Worm (Caenorhabditis elegans) whole organism, young adult: ENCODE measurements around the gene K11H3.2.

ENCODE experiments used
- B0336.3 ChIP-seq: fragments of 200-800 bp; sonication (Bioruptor generic); IDR thresholded peaks from 2 replicates; pipeline ENCODE4 v1.3.6; 2022; ENCODE audit warnings: missing genetic modification characterization, missing compliant biosample characterization
- C06A6.2 ChIP-seq: fragments of 200-800 bp; sonication (Bioruptor generic); conservative IDR thresholded peaks from 2 replicates; pipeline ENCODE4 v1.3.6; 2022; ENCODE audit warnings: missing genetic modification characterization, missing compliant biosample characterization
- F10E7.11 ChIP-seq: sonication (generic microtip); optimal IDR thresholded peaks from 2 replicates; lab custom pipeline; 2017; ENCODE audit warnings: mild to moderate bottlenecking, missing genetic modification characterization, moderate library complexity, missing compliant biosample characterization
- F22D6.2 ChIP-seq: sonication (generic microtip); optimal IDR thresholded peaks from 2 replicates; lab custom pipeline; 2016; ENCODE audit warnings: mild to moderate bottlenecking, missing genetic modification characterization, missing compliant biosample characterization
- F37B4.10 ChIP-seq: fragments of 200-800 bp; sonication (Bioruptor generic); IDR thresholded peaks from 2 replicates; pipeline ENCODE4 v1.3.6; 2022; ENCODE audit warnings: missing genetic modification characterization, missing compliant biosample characterization
- F57A8.1 ChIP-seq: fragments of 200-800 bp; sonication (Bioruptor generic); optimal IDR thresholded peaks from 2 replicates; lab custom pipeline; 2018; ENCODE audit warnings: mild to moderate bottlenecking, missing genetic modification characterization, moderate library complexity, missing compliant biosample characterization
- T07F8.4 ChIP-seq: sonication (generic microtip); optimal IDR thresholded peaks from 2 replicates; lab custom pipeline; 2016; ENCODE audit warnings: mild to moderate bottlenecking, missing genetic modification characterization, moderate library complexity, missing compliant biosample characterization
- Y53G8AR.9 ChIP-seq: fragments of 200-800 bp; sonication (Bioruptor generic); conservative IDR thresholded peaks from 2 replicates; pipeline ENCODE4 v1.3.6; 2022; ENCODE audit warnings: missing genetic modification reagents, missing genetic modification characterization, missing compliant biosample characterization
- Y56A3A.18 ChIP-seq: fragments of 200-800 bp; sonication (Bioruptor generic); IDR thresholded peaks from 2 replicates; pipeline ENCODE4 v1.3.6; 2022; ENCODE audit warnings: missing genetic modification reagents, missing genetic modification characterization, missing compliant biosample characterization
- Y67H2A.10 ChIP-seq: fragments of 200-800 bp; sonication (Bioruptor generic); conservative IDR thresholded peaks from 2 replicates; pipeline ENCODE4 v1.3.6; 2022; ENCODE audit warnings: missing genetic modification reagents, missing genetic modification characterization, missing compliant biosample characterization
- Y79H2A.3 ChIP-seq: fragments of 200-800 bp; sonication (Bioruptor generic); conservative IDR thresholded peaks from 2 replicates; pipeline ENCODE4 v1.3.6; 2022; ENCODE audit warnings: missing genetic modification reagents, missing genetic modification characterization, missing compliant biosample characterization
- Y95B8A.8 ChIP-seq: fragments of 200-800 bp; sonication (Bioruptor generic); IDR thresholded peaks from 2 replicates; pipeline ENCODE4 v1.3.6; 2022; ENCODE audit warnings: missing genetic modification reagents, missing genetic modification characterization, missing compliant biosample characterization
- aptf-2 ChIP-seq: fragments of 200-800 bp; sonication (Bioruptor generic); conservative IDR thresholded peaks from 2 replicates; pipeline ENCODE4 v1.3.6; 2022; ENCODE audit warnings: missing genetic modification reagents, missing genetic modification characterization, missing compliant biosample characterization
- atf-7 ChIP-seq: sonication (generic microtip); optimal IDR thresholded peaks from 2 replicates; lab custom pipeline; 2017; ENCODE audit warnings: mild to moderate bottlenecking, missing genetic modification characterization, missing compliant biosample characterization
- attf-6 ChIP-seq: fragments of 200-800 bp; sonication (Bioruptor generic); IDR thresholded peaks from 2 replicates; pipeline ENCODE4 v1.3.6; 2022; ENCODE audit warnings: missing genetic modification reagents, missing genetic modification characterization, missing compliant biosample characterization
- bed-1 ChIP-seq: fragments of 200-800 bp; sonication (Bioruptor generic); IDR thresholded peaks from 2 replicates; pipeline ENCODE4 v1.3.6; 2022; ENCODE audit warnings: missing genetic modification reagents, missing genetic modification characterization, missing compliant biosample characterization
- cebp-2 ChIP-seq: fragments of 200-800 bp; sonication (Bioruptor generic); IDR thresholded peaks from 2 replicates; pipeline ENCODE4 v1.3.6; 2022; ENCODE audit warnings: missing genetic modification characterization, missing compliant biosample characterization
- ceh-27 ChIP-seq: fragments of 200-800 bp; sonication (Bioruptor generic); optimal IDR thresholded peaks from 2 replicates; lab custom pipeline; 2018; ENCODE audit warnings: mild to moderate bottlenecking, missing genetic modification characterization, moderate library complexity, missing compliant biosample characterization
- ceh-79 ChIP-seq: sonication (generic microtip); optimal IDR thresholded peaks from 2 replicates; lab custom pipeline; 2017; ENCODE audit warnings: mild to moderate bottlenecking, missing genetic modification characterization, missing compliant biosample characterization
- chd-7 ChIP-seq: sonication (generic microtip); optimal IDR thresholded peaks from 2 replicates; lab custom pipeline; 2016; ENCODE audit warnings: mild to moderate bottlenecking, missing genetic modification characterization, moderate library complexity, missing compliant biosample characterization
- die-1 ChIP-seq: sonication (generic microtip); optimal IDR thresholded peaks from 2 replicates; lab custom pipeline; 2016; ENCODE audit warnings: missing genotype, mild to moderate bottlenecking, missing genetic modification characterization, missing compliant biosample characterization
- dox-1 ChIP-seq: fragments of 200-800 bp; sonication (Bioruptor generic); IDR thresholded peaks from 2 replicates; pipeline ENCODE4 v1.3.6; 2022; ENCODE audit warnings: missing genetic modification reagents, missing genetic modification characterization, missing compliant biosample characterization
- dpff-1 ChIP-seq: sonication (generic microtip); optimal IDR thresholded peaks from 2 replicates; lab custom pipeline; 2017; ENCODE audit warnings: mild to moderate bottlenecking, missing genetic modification characterization, missing compliant biosample characterization
- efl-1 ChIP-seq: fragments of 150-350 bp; optimal IDR thresholded peaks from 2 replicates; lab custom pipeline; 2014; ENCODE audit warnings: missing biosample characterization, missing genetic modification reagents, missing genetic modification characterization
- fkh-3 ChIP-seq: sonication (generic microtip); optimal IDR thresholded peaks from 2 replicates; lab custom pipeline; 2016; ENCODE audit warnings: mild to moderate bottlenecking, missing genetic modification characterization, missing compliant biosample characterization
- gei-17 ChIP-seq: fragments of 200-800 bp; sonication (Bioruptor generic); optimal IDR thresholded peaks from 2 replicates; lab custom pipeline; 2018; ENCODE audit warnings: mild to moderate bottlenecking, missing genetic modification characterization, missing compliant biosample characterization
- hlh-26 ChIP-seq: fragments of 200-800 bp; sonication (Bioruptor generic); conservative IDR thresholded peaks from 2 replicates; pipeline ENCODE4 v1.3.6; 2022; ENCODE audit warnings: missing genetic modification reagents, missing genetic modification characterization, missing compliant biosample characterization
- hrde-1 ChIP-seq: sonication (generic microtip); optimal IDR thresholded peaks from 2 replicates; lab custom pipeline; 2016; ENCODE audit warnings: missing genetic modification characterization, mild to moderate bottlenecking, missing compliant biosample characterization, moderate library complexity, missing genotype, missing genetic modification reagents, borderline replicate concordance
- lag-1 ChIP-seq: fragments of 200-800 bp; sonication (Bioruptor generic); IDR thresholded peaks from 2 replicates; pipeline ENCODE4 v1.3.6; 2022; ENCODE audit warnings: missing genetic modification reagents, missing genetic modification characterization, missing compliant biosample characterization
- lin-40 ChIP-seq: sonication (generic microtip); optimal IDR thresholded peaks from 2 replicates; lab custom pipeline; 2016; ENCODE audit warnings: missing genetic modification characterization, mild to moderate bottlenecking, missing compliant biosample characterization, missing genotype, missing genetic modification reagents
- lin-54 ChIP-seq: fragments of 200-800 bp; sonication (Bioruptor generic); optimal IDR thresholded peaks from 2 replicates; lab custom pipeline; 2018; ENCODE audit warnings: mild to moderate bottlenecking, missing genetic modification characterization, missing compliant biosample characterization
- madf-8 ChIP-seq: fragments of 200-800 bp; sonication (Bioruptor generic); conservative IDR thresholded peaks from 2 replicates; pipeline ENCODE4 v1.3.6; 2022; ENCODE audit warnings: missing genetic modification reagents, missing genetic modification characterization, missing compliant biosample characterization
- mcd-1 ChIP-seq: fragments of 200-800 bp; sonication (Bioruptor generic); IDR thresholded peaks from 2 replicates; pipeline ENCODE4 v1.3.6; 2022; ENCODE audit warnings: missing genetic modification reagents, missing genetic modification characterization, missing compliant biosample characterization
- mel-28 ChIP-seq: sonication (generic microtip); optimal IDR thresholded peaks from 2 replicates; lab custom pipeline; 2016; ENCODE audit warnings: borderline replicate concordance, mild to moderate bottlenecking, missing genetic modification characterization, missing compliant biosample characterization
- mes-4 ChIP-seq: sonication (generic microtip); optimal IDR thresholded peaks from 2 replicates; lab custom pipeline; 2016; ENCODE audit warnings: missing genotype, missing genetic modification characterization, missing compliant biosample characterization
- mxl-1 ChIP-seq: sonication (generic microtip); optimal IDR thresholded peaks from 2 replicates; lab custom pipeline; 2016; ENCODE audit warnings: missing genetic modification characterization, missing compliant biosample characterization
- nfya-1 ChIP-seq: sonication (generic microtip); optimal IDR thresholded peaks from 2 replicates; lab custom pipeline; 2017; ENCODE audit warnings: antibody characterized with exemption, missing compliant biosample characterization, missing genetic modification characterization, borderline replicate concordance; ENCODE audit not compliant: insufficient read depth
- nfya-2 ChIP-seq: fragments of 200-800 bp; sonication (Bioruptor generic); IDR thresholded peaks from 2 replicates; pipeline ENCODE4 v1.3.6; 2022; ENCODE audit warnings: missing genetic modification reagents, missing genetic modification characterization, missing compliant biosample characterization
- pbrm-1 ChIP-seq: fragments of 200-800 bp; sonication (Bioruptor generic); IDR thresholded peaks from 2 replicates; pipeline ENCODE4 v1.3.6; 2022; ENCODE audit warnings: missing genetic modification reagents, missing genetic modification characterization, missing compliant biosample characterization
- pha-4 ChIP-seq: fragments of 150-350 bp; sonication (generic microtip); optimal IDR thresholded peaks from 2 replicates; lab custom pipeline; 2014; ENCODE audit warnings: missing biosample characterization, missing genetic modification reagents, missing genetic modification characterization
- sdz-38 ChIP-seq: sonication (generic microtip); optimal IDR thresholded peaks from 2 replicates; lab custom pipeline; 2016; ENCODE audit warnings: missing genotype, missing genetic modification characterization, missing compliant biosample characterization
- tbx-9 ChIP-seq: sonication (generic microtip); optimal IDR thresholded peaks from 2 replicates; lab custom pipeline; 2016; ENCODE audit warnings: borderline replicate concordance, missing genetic modification characterization, inconsistent platforms, missing compliant biosample characterization
- unc-62 ChIP-seq: fragments of 150-350 bp; optimal IDR thresholded peaks from 2 replicates; lab custom pipeline; 2014; ENCODE audit warnings: missing biosample characterization, missing genetic modification reagents, missing genetic modification characterization
- xnd-1 ChIP-seq: sonication (generic microtip); optimal IDR thresholded peaks from 2 replicates; lab custom pipeline; 2016; ENCODE audit warnings: missing genotype, missing genetic modification reagents, missing genetic modification characterization, missing compliant biosample characterization
- zfh-2 ChIP-seq: fragments of 200-800 bp; sonication (Bioruptor generic); conservative IDR thresholded peaks from 2 replicates; pipeline ENCODE4 v1.3.6; 2022; ENCODE audit warnings: missing genetic modification reagents, missing genetic modification characterization, missing compliant biosample characterization
- ztf-18 ChIP-seq: sonication (generic microtip); optimal IDR thresholded peaks from 2 replicates; lab custom pipeline; 2016; ENCODE audit warnings: missing genotype, mild to moderate bottlenecking, missing genetic modification characterization, missing compliant biosample characterization
- ztf-22 ChIP-seq: fragments of 200-800 bp; sonication (Bioruptor generic); optimal IDR thresholded peaks from 2 replicates; lab custom pipeline; 2018; ENCODE audit warnings: mild to moderate bottlenecking, missing genetic modification characterization, moderate library complexity, missing compliant biosample characterization
- ztf-26 ChIP-seq: sonication (generic microtip); optimal IDR thresholded peaks from 2 replicates; lab custom pipeline; 2017; ENCODE audit warnings: missing genetic modification characterization, missing compliant biosample characterization
- ztf-6 ChIP-seq: fragments of 200-800 bp; sonication (Bioruptor generic); IDR thresholded peaks from 2 replicates; pipeline ENCODE4 v1.3.6; 2022; ENCODE audit warnings: missing genetic modification reagents, missing genetic modification characterization, missing compliant biosample characterization

The K11H3.2 gene

DNA sequence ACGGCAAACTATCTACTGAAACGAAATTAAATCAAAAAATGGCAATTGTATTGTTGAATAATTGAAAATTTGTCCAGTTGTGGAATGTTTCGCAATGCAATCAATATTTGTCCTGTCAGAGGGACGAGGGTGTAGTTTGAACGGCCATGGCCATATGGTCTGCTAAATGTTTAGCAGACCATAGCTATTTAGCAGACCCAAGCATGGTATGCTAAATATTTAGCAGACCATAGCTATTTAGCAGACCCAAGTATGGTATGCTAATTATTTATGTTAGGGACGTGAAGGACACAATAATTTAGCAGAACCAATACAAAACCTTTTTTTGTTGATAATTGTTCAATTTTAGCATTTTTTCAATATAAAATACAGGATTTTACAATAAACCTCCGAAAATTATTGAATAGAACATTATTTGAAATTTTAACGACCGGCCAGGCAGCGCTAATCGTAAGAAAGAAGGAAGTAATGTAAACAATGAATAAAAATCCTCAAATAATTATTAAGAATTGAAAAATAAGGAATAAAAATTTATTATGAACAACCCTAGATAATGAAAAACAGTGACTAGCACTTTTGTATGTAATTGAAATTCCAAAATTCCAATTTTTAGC, 41.1 kb upstream of the K11H3.2 start, which contains the start of gene riok-3 (continued):
- TF ChIP-seq B0336.3 (GFP tag; lab: Robert Waterston, UW) = no peak
- no peak for TF ChIP-seq aptf-2
- TF ChIP-seq lin-54 (GFP tag; lab: Kevin White, UChicago) = no peak
- no peak for TF ChIP-seq lag-1 (GFP tag; lab: Robert Waterston, UW)
- peak; percentile 40; the same call in 1 of the 2 replicates for TF ChIP-seq Y95B8A.8
- no peak for TF ChIP-seq atf-7 (tag; lab: Kevin White, UChicago)
- peak; percentile 10; the same call in 1 of the 2 replicates for TF ChIP-seq Y56A3A.18 (GFP tag; lab: Robert Waterston, UW)
- no peak for TF ChIP-seq xnd-1 (tag; lab: Kevin White, UChicago)
- no peak for TF ChIP-seq chd-7 (tag; lab: Kevin White, UChicago)
- TF ChIP-seq dox-1 (GFP tag; lab: Robert Waterston, UW) = peak; percentile 33; the same call in 1 of the 2 replicates
- no peak for TF ChIP-seq ceh-79
- no peak for TF ChIP-seq hlh-26 (GFP tag; lab: Robert Waterston, UW)
- TF ChIP-seq tbx-9 (tag; lab: Kevin White, UChicago) = no peak
- TF ChIP-seq efl-1 = no peak
- TF ChIP-seq T07F8.4 (tag; lab: Kevin White, UChicago) = no peak
- TF ChIP-seq F57A8.1 (GFP tag; lab: Kevin White, UChicago) = no peak
- peak; percentile 33; the same call in 1 of the 2 replicates for TF ChIP-seq mcd-1 (GFP tag; lab: Robert Waterston, UW)
- TF ChIP-seq mes-4 = no peak
- no peak for TF ChIP-seq bed-1 (GFP tag; lab: Robert Waterston, UW)
- TF ChIP-seq pbrm-1 (GFP tag; lab: Robert Waterston, UW) = peak; percentile 49; the same call in 1 of the 2 replicates
- no peak for TF ChIP-seq F37B4.10 (GFP tag; lab: Robert Waterston, UW)
- TF ChIP-seq ceh-27 (GFP tag; lab: Kevin White, UChicago) = no peak
- no peak for TF ChIP-seq pha-4 (tag; lab: Kevin White, UChicago)
- TF ChIP-seq Y79H2A.3 (GFP tag; lab: Robert Waterston, UW) = 0 out of 2 replicates have a peak, but pooled peaks have one; percentile 68
- no peak for TF ChIP-seq ztf-6 (GFP tag; lab: Robert Waterston, UW)
- no peak for TF ChIP-seq fkh-3 (tag; lab: Kevin White, UChicago)
- TF ChIP-seq Y67H2A.10 (GFP tag; lab: Robert Waterston, UW) = no peak
- no peak for TF ChIP-seq F22D6.2 (tag; lab: Kevin White, UChicago)
- TF ChIP-seq attf-6 (GFP tag; lab: Robert Waterston, UW) = no peak
- TF ChIP-seq sdz-38 = no peak
- no peak for TF ChIP-seq nfya-2 (GFP tag; lab: Robert Waterston, UW)
- TF ChIP-seq lin-40 (tag; lab: Kevin White, UChicago) = peak; percentile 11
- no peak for TF ChIP-seq ztf-18
- TF ChIP-seq ztf-22 (GFP tag; lab: Kevin White, UChicago) = no peak
- TF ChIP-seq mel-28 (tag; lab: Kevin White, UChicago) = no peak
- TF ChIP-seq C06A6.2 (GFP tag; lab: Robert Waterston, UW) = 0 out of 2 replicates have a peak, but pooled peaks have one; percentile 18
- TF ChIP-seq zfh-2 (GFP tag; lab: Robert Waterston, UW) = no peak
- peak; percentile 36 for TF ChIP-seq ztf-26 (tag; lab: Kevin White, UChicago)
- no peak for TF ChIP-seq F10E7.11 (tag; lab: Kevin White, UChicago)
- TF ChIP-seq Y53G8AR.9 (GFP tag; lab: Robert Waterston, UW) = peak; percentile 75
- TF ChIP-seq gei-17 (GFP tag; lab: Kevin White, UChicago) = no peak
- no peak for TF ChIP-seq hrde-1 (tag; lab: Kevin White, UChicago)
- no peak for TF ChIP-seq die-1
- peak; percentile 36 for TF ChIP-seq dpff-1
- TF ChIP-seq unc-62 (GFP tag; lab: Kevin White, UChicago) = no peak
- TF ChIP-seq mxl-1 (tag; lab: Kevin White, UChicago) = no peak
- TF ChIP-seq cebp-2 = no peak
- no peak for TF ChIP-seq madf-8
- no peak for TF ChIP-seq nfya-1 (tag; lab: Kevin White, UChicago)
